Worm (Caenorhabditis elegans): ENCODE results near the gene F32D1.3.

ce11 chrV:4341208-4341607, 20.2 kb downstream of the F32D1.3 start, which contains the start of gene glrx-3:
- TF ChIP-seq ztf-11 (tag; optimal IDR thresholded peaks at IDR 0.05): no peak
- no peak for TF ChIP-seq blmp-1 (tag; optimal IDR thresholded peaks at IDR 0.05)
- no peak for TF ChIP-seq unc-62 (GFP tag; optimal IDR thresholded peaks at IDR 0.05)
- no peak for TF ChIP-seq snpc-4 (tag; optimal IDR thresholded peaks at IDR 0.05)
- no peak for TF ChIP-seq lin-13 (tag; optimal IDR thresholded peaks at IDR 0.05)
- TF ChIP-seq mab-5 (tag; optimal IDR thresholded peaks at IDR 0.05): no peak
- no peak for TF ChIP-seq nhr-237 (tag; optimal IDR thresholded peaks at IDR 0.05)
- TF ChIP-seq hlh-1 (tag; optimal IDR thresholded peaks at IDR 0.05): no peak
- no peak for TF ChIP-seq nhr-2 (tag; optimal IDR thresholded peaks at IDR 0.05)
- no peak for TF ChIP-seq pha-4 (tag; optimal IDR thresholded peaks at IDR 0.05)
- TF ChIP-seq nhr-76 (tag; optimal IDR thresholded peaks at IDR 0.05): no peak
- TF ChIP-seq ceh-83 (GFP tag; optimal IDR thresholded peaks at IDR 0.05): no peak
- TF ChIP-seq lin-32 (GFP tag; optimal IDR thresholded peaks at IDR 0.05): no peak
